Fruit fly (Drosophila melanogaster): ENCODE results near the gene Sdic4.
"Not testable (repeated sequence)": the region's sequence is repeated elsewhere in the genome, so short reads cannot be mapped to it uniquely, and the experiment has no call there.

DNA sequence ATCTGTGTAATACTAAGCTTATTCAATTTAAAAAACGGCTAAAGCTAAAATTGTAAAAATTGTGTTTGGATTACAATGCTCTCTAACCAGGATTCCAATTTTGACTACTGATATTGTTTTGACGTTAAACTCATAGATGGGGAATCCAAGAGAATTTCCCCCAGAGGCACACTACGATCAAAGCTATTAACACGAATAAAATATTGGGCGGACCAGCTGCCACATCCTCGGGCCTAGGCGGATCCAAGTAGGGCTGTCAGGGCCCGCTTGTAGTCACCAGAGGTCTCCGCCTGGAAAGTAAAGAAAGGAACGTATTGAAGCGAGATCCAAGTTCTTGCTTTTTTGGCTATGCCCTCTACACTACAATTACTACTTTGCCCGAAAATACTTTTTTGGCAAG, 30.7 kb downstream of the Sdic4 start, which contains the start of gene Sdic3:
- not testable (repeated sequence) for TF ChIP-seq usp (GFP tag; optimal IDR thresholded peaks at IDR 0.05); pan (optimal IDR thresholded peaks at IDR 0.05); CG8478 (optimal IDR thresholded peaks at IDR 0.05)

Measured in whole organism.